Worm (Caenorhabditis elegans) whole organism, midembryonic: ENCODE measurements around the gene tmem-135.

Experiments
- T22C8.4 ChIP-seq: fragments of 200-800 bp; sonication (Bioruptor generic); IDR thresholded peaks from 2 replicates; pipeline ENCODE4 v1.3.6; 2022; ENCODE audit warnings: missing genetic modification characterization, missing compliant biosample characterization
- cog-1 ChIP-seq: sonication (generic microtip); optimal IDR thresholded peaks from 2 replicates; lab custom pipeline; 2016; ENCODE audit warnings: missing genetic modification characterization, missing compliant biosample characterization
- flt-1 ChIP-seq: fragments of 200-800 bp; sonication (Bioruptor generic); IDR thresholded peaks from 2 replicates; pipeline ENCODE4 v1.3.6; 2022; ENCODE audit warnings: missing genetic modification characterization, missing compliant biosample characterization
- klf-2 ChIP-seq: fragments of 200-800 bp; sonication (Bioruptor generic); conservative IDR thresholded peaks from 2 replicates; pipeline ENCODE4 v1.3.6; 2022; ENCODE audit warnings: missing genetic modification reagents, missing genetic modification characterization, missing compliant biosample characterization
- med-1 ChIP-seq: sonication (generic microtip); optimal IDR thresholded peaks from 2 replicates; lab custom pipeline; 2017; ENCODE audit warnings: missing genetic modification characterization, mild to moderate bottlenecking, missing compliant biosample characterization, antibody characterized with exemption, missing genetic modification reagents; ENCODE audit not compliant: insufficient read depth
- ref-1 ChIP-seq: fragments of 200-800 bp; sonication (Bioruptor generic); conservative IDR thresholded peaks from 2 replicates; pipeline ENCODE4 v1.3.6; 2022; ENCODE audit warnings: missing genetic modification reagents, missing genetic modification characterization, missing compliant biosample characterization
- tab-1 ChIP-seq: fragments of 200-800 bp; sonication (Bioruptor generic); IDR thresholded peaks from 2 replicates; pipeline ENCODE4 v1.3.6; 2022; ENCODE audit warnings: missing genetic modification characterization, missing compliant biosample characterization
- ztf-23 ChIP-seq: fragments of 200-800 bp; sonication (Bioruptor generic); IDR thresholded peaks from 2 replicates; pipeline ENCODE4 v1.3.6; 2022; ENCODE audit warnings: missing genetic modification reagents, missing genetic modification characterization, missing compliant biosample characterization
- ztf-29 ChIP-seq: fragments of 200-800 bp; sonication (Bioruptor generic); IDR thresholded peaks from 2 replicates; pipeline ENCODE4 v1.3.6; 2022; ENCODE audit warnings: missing genetic modification reagents, missing genetic modification characterization, missing compliant biosample characterization

Gene tmem-135

ce11 chrX:4660268-4660880 is 13.1 kb upstream of the tmem-135 start, which contains the start of gene nhr-45:
Gene nhr-45, minus strand, starts transcription at chrX:4660318.
- TF ChIP-seq ztf-23 (no peak), tab-1 (GFP tag; lab: Robert Waterston, UW) (no peak), med-1 (GFP tag; lab: Kevin White, UChicago) (no peak), ztf-29 (GFP tag; lab: Robert Waterston, UW) (no peak), klf-2 (GFP tag; lab: Robert Waterston, UW) (no peak), flt-1 (GFP tag; lab: Robert Waterston, UW) (no peak), ref-1 (GFP tag; lab: Robert Waterston, UW) (no peak), T22C8.4 (GFP tag; lab: Robert Waterston, UW) (no peak), cog-1 (no peak)

- no peak for TF ChIP-seq cog-1
- no peak for TF ChIP-seq T22C8.4 (GFP tag; lab: Robert Waterston, UW)
- TF ChIP-seq flt-1 (GFP tag; lab: Robert Waterston, UW): no peak
- TF ChIP-seq med-1 (GFP tag; lab: Kevin White, UChicago): no peak
- TF ChIP-seq ztf-29 (GFP tag; lab: Robert Waterston, UW): no peak
- TF ChIP-seq ref-1 (GFP tag; lab: Robert Waterston, UW): no peak
- no peak for TF ChIP-seq ztf-23
- no peak for TF ChIP-seq tab-1 (GFP tag; lab: Robert Waterston, UW)
- no peak for TF ChIP-seq klf-2 (GFP tag; lab: Robert Waterston, UW)
Measured at ce11 chrX:4662293-4662825, 11.1 kb upstream of the tmem-135 start.

ce11 chrX:4662964-4663684 is 10.4 kb upstream of the tmem-135 start:
- TF ChIP-seq klf-2 (GFP tag; lab: Robert Waterston, UW): no peak
- no peak for TF ChIP-seq ztf-23
- TF ChIP-seq T22C8.4 (GFP tag; lab: Robert Waterston, UW): no peak
- no peak for TF ChIP-seq tab-1 (GFP tag; lab: Robert Waterston, UW)
- TF ChIP-seq ref-1 (GFP tag; lab: Robert Waterston, UW): no peak
- TF ChIP-seq cog-1: no peak
- TF ChIP-seq flt-1 (GFP tag; lab: Robert Waterston, UW): no peak
- TF ChIP-seq med-1 (GFP tag; lab: Kevin White, UChicago): no peak
- no peak for TF ChIP-seq ztf-29 (GFP tag; lab: Robert Waterston, UW)

ce11 chrX:4664649-4665048 is 8.9 kb upstream of the tmem-135 start:
- TF ChIP-seq klf-2 (GFP tag; lab: Robert Waterston, UW) (no peak), med-1 (GFP tag; lab: Kevin White, UChicago) (no peak)

- TF ChIP-seq T22C8.4 (GFP tag; lab: Robert Waterston, UW) (no peak), klf-2 (GFP tag; lab: Robert Waterston, UW) (no peak), med-1 (GFP tag; lab: Kevin White, UChicago) (no peak), flt-1 (GFP tag; lab: Robert Waterston, UW) (no peak), cog-1 (no peak), tab-1 (GFP tag; lab: Robert Waterston, UW) (no peak), ztf-29 (GFP tag; lab: Robert Waterston, UW) (no peak), ref-1 (GFP tag; lab: Robert Waterston, UW) (no peak), ztf-23 (no peak)
Measured at ce11 chrX:4667788-4668187, 5.7 kb upstream of the tmem-135 start, which contains the start of gene mfsd-12. Gene mfsd-12, plus strand, starts transcription at chrX:4668088.

ce11 chrX:4671837-4672236 is 1.7 kb upstream of the tmem-135 start:
- no peak for TF ChIP-seq T22C8.4 (GFP tag; lab: Robert Waterston, UW)
- TF ChIP-seq ztf-23: no peak
- no peak for TF ChIP-seq flt-1 (GFP tag; lab: Robert Waterston, UW)
- no peak for TF ChIP-seq ztf-29 (GFP tag; lab: Robert Waterston, UW)
- no peak for TF ChIP-seq cog-1
- no peak for TF ChIP-seq klf-2 (GFP tag; lab: Robert Waterston, UW)
- no peak for TF ChIP-seq med-1 (GFP tag; lab: Kevin White, UChicago)
- no peak for TF ChIP-seq tab-1 (GFP tag; lab: Robert Waterston, UW)

ce11 chrX:4676702-4677101 is 3.2 kb downstream of the tmem-135 start:
- TF ChIP-seq T22C8.4 (GFP tag; lab: Robert Waterston, UW): no peak
- TF ChIP-seq cog-1: no peak
- TF ChIP-seq ztf-29 (GFP tag; lab: Robert Waterston, UW): no peak
- no peak for TF ChIP-seq klf-2 (GFP tag; lab: Robert Waterston, UW)
- TF ChIP-seq med-1 (GFP tag; lab: Kevin White, UChicago): no peak
- no peak for TF ChIP-seq ztf-23
- TF ChIP-seq ref-1 (GFP tag; lab: Robert Waterston, UW): no peak
- TF ChIP-seq flt-1 (GFP tag; lab: Robert Waterston, UW): no peak
- no peak for TF ChIP-seq tab-1 (GFP tag; lab: Robert Waterston, UW)

ce11 chrX:4678029-4678428 is 4.5 kb downstream of the tmem-135 start, which contains the start of gene flp-11:
Gene flp-11, minus strand, starts transcription at chrX:4678129.
- TF ChIP-seq flt-1 (GFP tag; lab: Robert Waterston, UW) (no peak), ref-1 (GFP tag; lab: Robert Waterston, UW) (no peak), klf-2 (GFP tag; lab: Robert Waterston, UW) (no peak), ztf-29 (GFP tag; lab: Robert Waterston, UW) (no peak), med-1 (GFP tag; lab: Kevin White, UChicago) (no peak), tab-1 (GFP tag; lab: Robert Waterston, UW) (no peak), T22C8.4 (GFP tag; lab: Robert Waterston, UW) (no peak), ztf-23 (no peak), cog-1 (no peak)

ce11 chrX:4682616-4683015 is 9.1 kb downstream of the tmem-135 start, which contains the start of gene K02G10.15:
Gene K02G10.15, minus strand, starts transcription at chrX:4682716.
- no peak for TF ChIP-seq klf-2 (GFP tag; lab: Robert Waterston, UW)
- TF ChIP-seq tab-1 (GFP tag; lab: Robert Waterston, UW): no peak
- no peak for TF ChIP-seq ztf-23
- TF ChIP-seq ztf-29 (GFP tag; lab: Robert Waterston, UW): no peak
- TF ChIP-seq flt-1 (GFP tag; lab: Robert Waterston, UW): no peak
- no peak for TF ChIP-seq cog-1
- TF ChIP-seq ref-1 (GFP tag; lab: Robert Waterston, UW): no peak
- TF ChIP-seq T22C8.4 (GFP tag; lab: Robert Waterston, UW): no peak
- TF ChIP-seq med-1 (GFP tag; lab: Kevin White, UChicago): no peak
